Worm (Caenorhabditis elegans) whole organism, L1 larva: ENCODE data around the gene cacn-1.

Experiments used
- C34B4.2 ChIP-seq: sonication (generic microtip); optimal IDR thresholded peaks from 2 replicates; lab custom pipeline; 2017; ENCODE audit warnings: mild to moderate bottlenecking, missing genetic modification characterization, missing compliant biosample characterization
- aha-1 ChIP-seq: fragments of 150-350 bp; optimal IDR thresholded peaks from 2 replicates; lab custom pipeline; 2014; ENCODE audit warnings: missing biosample characterization, missing genetic modification characterization
- blmp-1 ChIP-seq: fragments of 150-350 bp; optimal IDR thresholded peaks from 2 replicates; lab custom pipeline; 2014; ENCODE audit warnings: missing biosample characterization, missing genetic modification characterization
- ceh-82 ChIP-seq, 3 experiments: fragments of 150-350 bp in 1 of 3; sonication (generic microtip) in 2 of 3; optimal IDR thresholded peaks; 2 replicates each; lab custom pipeline; 2014 to 2017; ENCODE audit warnings: missing biosample characterization in 3 of 3, missing genetic modification characterization in 3 of 3
- ces-1 ChIP-seq: fragments of 150-350 bp; optimal IDR thresholded peaks from 2 replicates; lab custom pipeline; 2014; ENCODE audit warnings: missing biosample characterization, missing genetic modification reagents, missing genetic modification characterization
- dsc-1 ChIP-seq: sonication (generic microtip); optimal IDR thresholded peaks from 2 replicates; lab custom pipeline; 2016; ENCODE audit warnings: mild to moderate bottlenecking, missing genetic modification characterization, missing compliant biosample characterization
- efl-1 ChIP-seq, 4 experiments: fragments of 150-350 bp; optimal IDR thresholded peaks in 3 of 4; peaks in 1 of 4; 1 replicate in 1 of 4; 2 replicates in 3 of 4; lab custom pipeline; 2014; ENCODE audit warnings: missing biosample characterization in 2 of 4, missing genetic modification characterization in 2 of 4, missing genetic modification reagents in 2 of 4
- efl-3 ChIP-seq: fragments of 200-800 bp; sonication (Bioruptor generic); optimal IDR thresholded peaks from 2 replicates; lab custom pipeline; 2018; ENCODE audit warnings: mild to moderate bottlenecking, missing genetic modification characterization, missing compliant biosample characterization
- elt-3 ChIP-seq, 6 experiments: fragments of 150-350 bp in 1 of 6; sonication (generic microtip); optimal IDR thresholded peaks; 2 replicates each; lab custom pipeline; 2017 to 2018; ENCODE audit warnings: missing biosample characterization in 6 of 6, missing genetic modification characterization in 6 of 6, inconsistent platforms in 1 of 6
- fkh-4 ChIP-seq: sonication (generic microtip); optimal IDR thresholded peaks from 2 replicates; lab custom pipeline; 2016; ENCODE audit warnings: missing compliant biosample characterization, missing genetic modification characterization, borderline replicate concordance
- fos-1 ChIP-seq: fragments of 150-350 bp; optimal IDR thresholded peaks from 2 replicates; lab custom pipeline; 2014; ENCODE audit warnings: missing biosample characterization, missing genetic modification characterization
- hlh-17 ChIP-seq: fragments of 200-800 bp; sonication (Bioruptor generic); optimal IDR thresholded peaks from 2 replicates; lab custom pipeline; 2018; ENCODE audit warnings: missing genetic modification characterization, mild to moderate bottlenecking, missing compliant biosample characterization, moderate library complexity, borderline replicate concordance
- hlh-4 ChIP-seq: sonication (generic microtip); optimal IDR thresholded peaks from 2 replicates; lab custom pipeline; 2016; ENCODE audit warnings: mild to moderate bottlenecking, missing genetic modification characterization, missing compliant biosample characterization
- irx-1 ChIP-seq: sonication (generic microtip); optimal IDR thresholded peaks from 2 replicates; lab custom pipeline; 2016; ENCODE audit warnings: missing genetic modification characterization, missing compliant biosample characterization
- isw-1 ChIP-seq: fragments of 200-800 bp; sonication (Bioruptor generic); IDR thresholded peaks from 2 replicates; pipeline ENCODE4 v1.3.6; 2022; ENCODE audit warnings: missing genetic modification characterization, missing compliant biosample characterization
- lin-14 ChIP-seq: fragments of 200-800 bp; sonication (Bioruptor generic); optimal IDR thresholded peaks from 2 replicates; lab custom pipeline; 2018; ENCODE audit warnings: mild to moderate bottlenecking, missing genetic modification characterization, moderate library complexity, missing compliant biosample characterization
- lir-3 ChIP-seq: sonication (generic microtip); optimal IDR thresholded peaks from 2 replicates; lab custom pipeline; 2016; ENCODE audit warnings: mild to moderate bottlenecking, missing genetic modification characterization, moderate library complexity, missing compliant biosample characterization; ENCODE audit not compliant: poor library complexity
- mab-9 ChIP-seq: fragments of 200-800 bp; sonication (Bioruptor generic); IDR thresholded peaks from 2 replicates; pipeline ENCODE4 v1.3.6; 2022; ENCODE audit warnings: missing genetic modification reagents, missing genetic modification characterization, missing compliant biosample characterization
- mdl-1 ChIP-seq, 2 experiments: fragments of 150-350 bp; optimal IDR thresholded peaks; 2 replicates each; lab custom pipeline; 2014 to 2017; ENCODE audit warnings: missing biosample characterization in 2 of 2, missing genetic modification characterization in 2 of 2, inconsistent platforms in 1 of 2
- nhr-47 ChIP-seq: sonication (generic microtip); optimal IDR thresholded peaks from 2 replicates; lab custom pipeline; 2016; ENCODE audit warnings: mild to moderate bottlenecking, missing genetic modification characterization, moderate library complexity, missing compliant biosample characterization
- nhr-85 ChIP-seq: sonication (generic microtip); peaks from one replicate; lab custom pipeline; 2016; ENCODE audit warnings: missing genetic modification characterization, inconsistent platforms, missing compliant biosample characterization
- pqm-1 ChIP-seq: sonication (generic microtip); optimal IDR thresholded peaks from 3 replicates; lab custom pipeline; 2017; ENCODE audit warnings: missing biosample characterization, missing genetic modification characterization
- rnt-1 ChIP-seq: sonication (generic microtip); optimal IDR thresholded peaks from 2 replicates; lab custom pipeline; 2016; ENCODE audit warnings: mild to moderate bottlenecking, missing genetic modification characterization, moderate library complexity, missing compliant biosample characterization
- skn-1 ChIP-seq: fragments of 150-350 bp; optimal IDR thresholded peaks from 2 replicates; lab custom pipeline; 2014; ENCODE audit warnings: missing biosample characterization, missing genetic modification characterization
- snpc-4 ChIP-seq: fragments of 150-350 bp; optimal IDR thresholded peaks from 2 replicates; lab custom pipeline; 2014; ENCODE audit warnings: missing biosample characterization, missing genetic modification characterization
- sptf-1 ChIP-seq: fragments of 150-350 bp; optimal IDR thresholded peaks from 2 replicates; lab custom pipeline; 2014; ENCODE audit warnings: missing biosample characterization, missing genetic modification characterization
- tlp-1 ChIP-seq: fragments of 150-350 bp; optimal IDR thresholded peaks from 2 replicates; lab custom pipeline; 2014; ENCODE audit warnings: missing biosample characterization, missing genetic modification characterization
- vab-15 ChIP-seq: sonication (generic microtip); optimal IDR thresholded peaks from 2 replicates; lab custom pipeline; 2017; ENCODE audit warnings: missing genotype, mild to moderate bottlenecking, missing genetic modification characterization, missing compliant biosample characterization
- zag-1 ChIP-seq: fragments of 150-350 bp; optimal IDR thresholded peaks from 2 replicates; lab custom pipeline; 2014; ENCODE audit warnings: missing biosample characterization, missing genetic modification characterization
- ztf-11 ChIP-seq, 2 experiments: sonication (generic microtip); optimal IDR thresholded peaks; 2 replicates each; lab custom pipeline; 2016 to 2017; ENCODE audit warnings: missing genetic modification characterization in 2 of 2, missing biosample characterization in 1 of 2, missing compliant biosample characterization in 1 of 2

cacn-1 gene

DNA sequence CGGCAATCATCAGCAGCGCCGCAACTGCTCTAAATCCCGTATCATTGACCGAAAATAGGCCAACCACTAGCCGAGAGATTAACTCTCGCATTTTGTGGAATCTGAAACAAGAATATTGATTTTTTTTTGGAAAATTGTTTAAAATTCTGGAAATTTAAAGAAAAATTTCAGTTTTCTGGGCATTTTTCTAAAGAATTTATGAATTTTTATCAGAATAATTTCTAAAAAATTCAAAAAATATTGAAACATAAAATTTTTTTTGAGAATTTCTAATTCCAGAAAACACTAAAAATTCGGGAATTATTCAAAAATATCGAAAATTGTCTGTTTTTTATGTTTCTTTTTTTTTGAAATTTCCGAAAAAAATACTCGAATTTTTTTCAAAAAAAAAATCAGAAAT is 9.2 kb downstream of the cacn-1 start, which contains the start of gene algn-3:
Gene algn-3 (minus strand): TSS at position 101 of the 400 bp plus-strand sequence.
- TF ChIP-seq aha-1 (tag; lab: Kevin White, UChicago) (no peak), sptf-1 (tag; lab: Kevin White, UChicago) (no peak), pqm-1 (tag; lab: Kevin White, UChicago) (no peak), C34B4.2 (no peak), tlp-1 (tag; lab: Kevin White, UChicago) (no peak)

DNA sequence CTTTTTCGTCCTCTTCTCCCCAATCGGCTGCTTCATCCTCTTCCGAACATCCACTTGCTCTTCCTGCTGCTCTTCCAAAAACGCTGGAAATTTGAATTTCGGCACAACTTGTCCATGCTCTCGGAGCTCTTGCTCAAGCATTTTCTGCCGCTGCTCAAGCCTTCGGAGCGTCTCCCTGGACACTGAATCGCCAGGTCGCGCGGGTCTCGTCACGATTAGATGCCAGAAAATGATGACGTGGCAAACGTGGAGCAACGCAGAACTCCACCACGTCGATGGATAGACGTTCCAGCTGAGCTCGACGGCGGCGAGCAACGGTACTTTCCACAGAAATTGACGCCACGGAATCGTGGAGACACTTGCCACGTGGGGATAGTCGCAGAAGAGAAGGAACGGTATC is 12.8 kb downstream of the cacn-1 start:
- TF ChIP-seq zag-1: no peak
- TF ChIP-seq fos-1 (tag; lab: Kevin White, UChicago): no peak
- TF ChIP-seq dsc-1: no peak
- no peak for TF ChIP-seq elt-3 (tag; optimal IDR thresholded peaks at IDR 0.05; lab: Kevin White, UChicago)

DNA sequence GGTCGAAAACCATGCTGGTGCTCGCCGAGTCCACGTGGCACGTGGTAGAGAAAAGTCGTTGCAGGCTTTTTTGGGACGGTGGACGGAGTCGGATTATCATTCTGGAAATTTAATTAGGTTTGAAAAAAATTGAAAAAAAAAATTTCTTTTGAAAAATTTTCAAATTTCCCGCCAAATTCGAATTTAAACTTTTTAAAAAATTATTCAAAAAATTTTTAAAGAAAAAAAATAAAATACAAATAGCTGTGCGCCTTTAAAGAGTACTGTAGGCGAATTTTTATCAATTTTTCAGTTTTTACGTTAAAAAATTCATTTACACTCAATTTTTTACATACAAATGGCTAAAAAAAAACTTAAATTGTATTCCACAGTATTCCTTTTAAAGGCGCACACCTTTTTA is 15.1 kb downstream of the cacn-1 start, which contains the start of gene K09E4.3:
Gene K09E4.3 (minus strand): TSS at position 101 of the 400 bp plus-strand sequence.
- TF ChIP-seq ztf-11 (tag; optimal IDR thresholded peaks at IDR 0.05; lab: Kevin White, UChicago) (no peak), vab-15 (tag; lab: Kevin White, UChicago) (no peak), mdl-1 (tag; optimal IDR thresholded peaks at IDR 0.05; lab: Kevin White, UChicago) (no peak), fkh-4 (tag; lab: Kevin White, UChicago) (no peak), rnt-1 (tag; lab: Kevin White, UChicago) (no peak), skn-1 (tag; lab: Kevin White, UChicago) (no peak), pqm-1 (tag; lab: Kevin White, UChicago) (no peak), sptf-1 (tag; lab: Kevin White, UChicago) (no peak), ceh-82 (tag; optimal IDR thresholded peaks at IDR 0.05; lab: Kevin White, UChicago) (no peak), lir-3 (no peak), nhr-47 (no peak), tlp-1 (tag; lab: Kevin White, UChicago) (no peak), fos-1 (tag; lab: Kevin White, UChicago) (no peak), mab-9 (GFP tag; lab: Robert Waterston, UW) (no peak), hlh-17 (GFP tag; lab: Kevin White, UChicago) (no peak)

DNA sequence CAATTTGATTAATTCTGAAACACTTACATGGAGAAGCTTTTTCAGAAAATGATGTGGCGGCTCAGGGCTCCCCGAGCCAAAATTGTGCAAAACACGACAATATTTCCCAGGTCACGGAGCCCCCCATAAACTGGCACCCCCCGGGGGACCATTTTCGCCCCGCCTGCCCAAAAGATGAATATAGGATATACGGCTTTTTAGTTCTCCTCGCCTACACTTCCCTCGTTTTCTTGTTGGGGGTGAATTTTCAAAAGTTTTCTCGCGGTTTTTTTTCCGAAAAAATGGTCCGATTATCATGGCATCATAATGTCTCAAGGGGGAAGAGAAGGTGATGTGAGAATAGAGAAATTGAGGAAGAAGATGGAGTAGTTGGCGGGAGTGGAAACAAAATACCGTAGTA is 19.9 kb downstream of the cacn-1 start, which contains the start of gene K09E4.4:
Gene K09E4.4 (minus strand): TSS at position 101 of the 400 bp plus-strand sequence.
- TF ChIP-seq lin-14 (no peak), ces-1 (GFP tag; lab: Kevin White, UChicago) (no peak), hlh-4 (tag; lab: Kevin White, UChicago) (no peak), elt-3 (tag; optimal IDR thresholded peaks at IDR 0.05; lab: Kevin White, UChicago) (no peak), efl-1 (optimal IDR thresholded peaks at IDR 0.05; lab: Kevin White, UChicago) (no peak), efl-1 (GFP tag; optimal IDR thresholded peaks at IDR 0.05 in 1 of 2; lab: Kevin White, UChicago) (peak in 1 of 2 experiments; percentile 5), blmp-1 (no peak)

DNA sequence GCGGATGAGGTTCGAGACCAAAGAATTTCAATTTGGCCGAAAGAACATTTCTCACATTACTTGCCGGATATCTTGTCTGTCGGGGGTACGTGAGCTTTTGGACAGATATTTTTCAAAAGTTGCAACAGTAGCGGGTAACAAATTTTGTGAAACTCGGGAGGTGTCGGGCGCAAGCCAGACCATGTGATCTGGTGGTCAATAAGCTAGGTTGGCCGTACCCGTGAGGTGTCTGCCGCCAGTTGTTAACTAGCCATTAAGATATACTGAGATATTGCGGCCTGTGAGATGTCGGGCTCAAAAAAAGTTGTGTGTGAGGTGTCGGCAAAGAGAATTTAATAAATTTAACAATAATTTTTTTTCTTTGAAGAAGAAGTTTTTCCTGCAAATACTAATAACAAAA is 23.6 kb downstream of the cacn-1 start:
- TF ChIP-seq irx-1 (tag; lab: Kevin White, UChicago) (no peak), snpc-4 (tag; lab: Kevin White, UChicago) (peak; percentile 70)

DNA sequence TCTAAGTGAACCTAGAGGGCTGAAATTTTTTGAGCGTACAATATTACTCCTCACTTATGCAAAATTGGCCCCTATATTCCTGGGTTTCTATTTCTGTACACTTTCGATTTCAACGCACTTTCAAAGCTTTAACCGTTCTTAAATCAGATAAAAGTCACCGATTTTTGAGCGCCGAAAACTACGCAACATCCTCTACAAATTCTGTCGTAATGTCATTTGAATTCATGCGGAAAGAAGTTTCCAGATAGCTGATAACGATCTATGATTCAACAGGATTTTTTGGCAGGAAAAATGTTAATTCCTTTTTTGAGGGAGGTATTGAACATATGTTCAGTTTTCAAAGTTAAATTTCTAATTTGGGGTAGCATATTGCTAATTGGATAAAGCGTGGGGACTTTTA is 29.1 kb downstream of the cacn-1 start:
- TF ChIP-seq nhr-85 (tag; lab: Kevin White, UChicago) (no peak), efl-3 (no peak), ztf-11 (tag; optimal IDR thresholded peaks at IDR 0.05; lab: Kevin White, UChicago) (no peak), dsc-1 (no peak), isw-1 (GFP tag; lab: Robert Waterston, UW) (no peak), blmp-1 (peak; percentile 65)
